Worm (Caenorhabditis elegans): Measurements from ENCODE around the gene K05F1.14.

Gene K05F1.14

DNA sequence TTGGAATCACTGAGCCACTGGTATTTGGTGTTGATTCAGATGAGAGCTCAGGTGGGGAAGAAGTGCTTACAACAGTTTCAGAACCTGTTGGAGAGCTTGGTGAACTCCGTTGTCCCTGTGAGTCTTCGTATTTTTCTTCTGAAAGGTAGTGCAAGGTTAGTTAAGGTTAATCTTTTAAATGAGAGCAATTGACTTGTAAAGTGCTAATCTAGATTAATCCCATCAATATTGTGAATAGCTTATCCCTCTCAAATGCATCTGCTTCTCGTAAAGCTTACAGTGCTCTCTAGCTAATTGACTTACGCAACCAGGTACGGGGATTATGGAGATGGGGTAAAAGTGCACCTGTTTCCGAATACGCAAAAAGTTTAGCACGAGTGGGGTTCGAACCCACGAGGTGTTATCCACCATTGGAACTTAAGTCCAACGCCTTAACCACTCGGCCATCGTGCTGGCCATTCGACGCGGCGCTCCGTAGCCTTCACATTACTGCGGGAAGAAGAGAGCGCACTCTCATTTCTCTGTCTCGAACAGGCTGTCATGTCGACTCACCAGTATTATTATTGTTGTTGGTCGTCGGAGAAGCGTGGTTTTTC, 19.7 kb downstream of the K05F1.14 start (continued):
- TF ChIP-seq efl-1 (optimal IDR thresholded peaks at IDR 0.05) (peak; percentile 38 to 51), efl-1 (GFP tag; optimal IDR thresholded peaks at IDR 0.05 in 1 of 2) (peak; percentile 24 to 93), ces-1 (GFP tag; optimal IDR thresholded peaks at IDR 0.05) (no peak), grh-1 (GFP tag; IDR thresholded peaks at IDR 0.05) (no peak), dpl-1 (GFP tag; optimal IDR thresholded peaks at IDR 0.05) (peak in 2 of 3 experiments; percentile 10 to 18), tbx-2 (tag; optimal IDR thresholded peaks at IDR 0.05) (no peak), lin-39 (tag; optimal IDR thresholded peaks at IDR 0.05) (no peak), pqm-1 (tag; optimal IDR thresholded peaks at IDR 0.05) (no peak), ceh-63 (GFP tag; optimal IDR thresholded peaks at IDR 0.05) (no peak), elt-3 (tag; optimal IDR thresholded peaks at IDR 0.05) (peak in 1 of 6 experiments; percentile 13), ztf-11 (tag; optimal IDR thresholded peaks at IDR 0.05) (no peak), unc-86 (tag; optimal IDR thresholded peaks at IDR 0.05) (no peak), nhr-77 (tag; optimal IDR thresholded peaks at IDR 0.05) (peak; percentile 19), ets-5 (GFP tag; IDR thresholded peaks at IDR 0.05) (no peak), lin-13 (GFP tag; optimal IDR thresholded peaks at IDR 0.05) (peak; percentile 28), snpc-4 (tag; optimal IDR thresholded peaks at IDR 0.05) (peak; percentile 23), snu-23 (GFP tag; optimal IDR thresholded peaks at IDR 0.05) (peak; percentile 73), C16A3.4 (tag; optimal IDR thresholded peaks at IDR 0.05) (peak; percentile 56), nhr-71 (tag; optimal IDR thresholded peaks at IDR 0.05) (peak; percentile 63), egl-27 (tag; optimal IDR thresholded peaks at IDR 0.05) (no peak), nhr-28 (tag; optimal IDR thresholded peaks at IDR 0.05) (no peak), vab-15 (tag; optimal IDR thresholded peaks at IDR 0.05) (no peak), dsc-1 (tag; optimal IDR thresholded peaks at IDR 0.05) (peak; percentile 10), mep-1 (tag; optimal IDR thresholded peaks at IDR 0.05) (peak; percentile 9), aly-2 (tag; optimal IDR thresholded peaks at IDR 0.05) (no peak), lsy-2 (tag; optimal IDR thresholded peaks at IDR 0.05) (peak; percentile 19 to 53), sox-4 (tag; optimal IDR thresholded peaks at IDR 0.05) (no peak), zag-1 (tag; optimal IDR thresholded peaks at IDR 0.05) (no peak), lir-3 (tag; optimal IDR thresholded peaks at IDR 0.05; ENCODE audit: poor library complexity) (no peak), pax-3 (tag; optimal IDR thresholded peaks at IDR 0.05) (no peak), nhr-19 (GFP tag; conservative IDR thresholded peaks at IDR 0.05) (peak; percentile 59), sptf-1 (tag; optimal IDR thresholded peaks at IDR 0.05) (no peak)

DNA sequence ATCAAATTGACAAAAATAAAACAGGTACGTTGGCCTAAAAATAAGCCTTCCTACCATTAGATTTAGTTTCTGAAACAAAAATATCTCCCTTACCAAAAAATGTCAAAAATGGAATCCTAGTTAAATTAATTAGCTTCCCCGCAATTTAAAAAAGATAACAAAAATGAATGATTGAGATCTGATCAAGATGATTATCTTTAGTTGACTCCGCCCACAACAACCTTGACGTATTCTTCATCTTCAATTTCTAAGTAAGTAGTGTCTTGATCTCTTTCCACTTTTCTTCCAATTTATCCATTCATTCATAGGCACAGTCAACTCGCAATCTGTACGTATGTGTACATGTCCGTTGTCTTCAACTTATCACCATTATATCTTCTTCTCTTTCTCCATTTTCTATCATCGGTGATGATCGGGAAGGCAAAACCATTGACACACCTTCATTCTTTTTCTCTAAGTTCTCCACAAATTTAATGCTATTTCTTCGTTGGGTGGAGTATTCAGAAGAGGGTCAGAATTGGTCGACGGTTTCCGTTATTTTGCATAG, 24.0 kb downstream of the K05F1.14 start:
- TF ChIP-seq lin-14 (GFP tag; optimal IDR thresholded peaks at IDR 0.05): peak; percentile 67
- peak; percentile 88 for TF ChIP-seq nhr-85 (tag)
- TF ChIP-seq snu-23 (GFP tag; optimal IDR thresholded peaks at IDR 0.05): peak; percentile 36
- peak in 2 of 6 experiments; percentile 19 to 59 for TF ChIP-seq elt-3 (tag; optimal IDR thresholded peaks at IDR 0.05)
- TF ChIP-seq mep-1 (tag; optimal IDR thresholded peaks at IDR 0.05): peak; percentile 40
- peak; percentile 3 for TF ChIP-seq nhr-71 (tag; optimal IDR thresholded peaks at IDR 0.05)
- no peak for TF ChIP-seq nhr-76 (tag; optimal IDR thresholded peaks at IDR 0.05)
- TF ChIP-seq pax-3 (tag; optimal IDR thresholded peaks at IDR 0.05): no peak
- TF ChIP-seq blmp-1 (tag; optimal IDR thresholded peaks at IDR 0.05): peak; percentile 44
- TF ChIP-seq rnt-1 (tag; optimal IDR thresholded peaks at IDR 0.05): peak; percentile 12
- peak; percentile 34 for TF ChIP-seq nhr-20 (tag; optimal IDR thresholded peaks at IDR 0.05)
- no peak for TF ChIP-seq hlh-4 (tag; optimal IDR thresholded peaks at IDR 0.05)
- peak; percentile 41 for TF ChIP-seq lin-39 (tag; optimal IDR thresholded peaks at IDR 0.05)

- no peak for TF ChIP-seq dpl-1 (GFP tag; optimal IDR thresholded peaks at IDR 0.05)
These were observed 27.1 kb downstream of the K05F1.14 start, which contains the start of gene ifb-1 for ce11 chrII:5765318-5765717. TSS of gene ifb-1 (plus strand) at chrII:5765618.

All from whole organism, L1 larva.